Fruit fly (Drosophila melanogaster): Measurements from ENCODE around the gene CG5162.

CG5162 gene

DNA sequence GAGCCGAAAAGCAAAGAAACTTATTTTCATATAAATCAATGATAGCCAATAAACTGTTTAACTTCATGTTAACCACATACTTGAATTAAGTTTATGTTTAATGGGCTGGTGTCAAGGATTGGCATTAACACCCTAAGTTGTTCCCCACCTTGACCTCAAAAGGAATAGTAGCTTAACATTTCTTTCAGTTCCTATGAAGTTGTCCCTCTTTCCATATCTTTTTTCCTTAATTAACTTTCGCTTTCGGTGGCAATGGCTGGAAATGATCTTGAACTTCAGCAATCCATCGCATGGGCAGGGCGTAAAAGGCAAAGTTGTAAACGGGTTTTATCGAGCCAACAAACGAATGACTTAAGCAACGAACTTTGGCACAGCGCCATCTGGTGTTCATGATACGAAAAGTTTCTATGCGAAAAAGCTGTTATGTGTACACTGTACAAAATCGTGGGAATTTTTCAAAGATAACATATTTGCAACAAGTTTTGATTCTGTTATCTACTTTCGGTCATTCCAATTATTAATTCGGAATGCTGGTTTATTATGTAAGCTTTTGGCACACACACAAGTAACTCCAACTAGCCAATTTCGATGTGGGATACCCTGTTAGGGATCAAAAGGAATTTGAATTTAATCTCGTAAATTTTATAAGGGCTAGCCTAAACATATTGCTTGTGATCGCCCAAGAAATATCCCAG, 14.5 kb downstream of the CG5162 start (continued):
- TF ChIP-seq org-1 (GFP tag; optimal IDR thresholded peaks at IDR 0.05) (no peak), Eip74EF (GFP tag; optimal IDR thresholded peaks at IDR 0.05) (peak in 1 of 2 experiments; percentile 78), Aef1 (GFP tag; IDR thresholded peaks at IDR 0.05) (no peak), ewg (GFP tag; optimal IDR thresholded peaks at IDR 0.05) (no peak), br (optimal IDR thresholded peaks at IDR 0.05) (no peak), CG6765 (GFP tag; optimal IDR thresholded peaks at IDR 0.05) (no peak), Lpt (GFP tag; optimal IDR thresholded peaks at IDR 0.05) (no peak), dmrt99B (tag; optimal IDR thresholded peaks at IDR 0.05) (no peak), cas (GFP tag; IDR thresholded peaks at IDR 0.05) (no peak), CG17361 (GFP tag; IDR thresholded peaks at IDR 0.05) (no peak), CG43689 (GFP tag; IDR thresholded peaks at IDR 0.05) (no peak), Six4 (GFP tag; optimal IDR thresholded peaks at IDR 0.05) (no peak), Tbp (GFP tag; optimal IDR thresholded peaks at IDR 0.05) (no peak), ash1 (GFP tag; optimal IDR thresholded peaks at IDR 0.05) (no peak), Hr78 (GFP tag; optimal IDR thresholded peaks at IDR 0.05) (peak in 1 of 2 experiments; percentile 49), Mad (GFP tag; optimal IDR thresholded peaks at IDR 0.05) (peak; percentile 29), MTF-1 (GFP tag; optimal IDR thresholded peaks at IDR 0.05; ENCODE audit: borderline replicate concordance) (no peak), hbn (GFP tag; IDR thresholded peaks at IDR 0.05; ENCODE audit: partially characterized antibody) (no peak), ems (GFP tag; optimal IDR thresholded peaks at IDR 0.05) (no peak), CG16779 (GFP tag; IDR thresholded peaks at IDR 0.05) (no peak), CG13287 (GFP tag; IDR thresholded peaks at IDR 0.05; ENCODE audit: partially characterized antibody) (no peak), NC2β (GFP tag; optimal IDR thresholded peaks at IDR 0.05) (peak; percentile 44), ci (GFP tag; IDR thresholded peaks at IDR 0.05) (0 out of 3 replicates have a peak, but pooled peaks have one; percentile 52), CG9727 (GFP tag; optimal IDR thresholded peaks at IDR 0.05) (no peak), NK7.1 (GFP tag; optimal IDR thresholded peaks at IDR 0.05) (no peak), CG12769 (tag; optimal IDR thresholded peaks at IDR 0.05) (peak; percentile 25), slp2 (GFP tag; optimal IDR thresholded peaks at IDR 0.05) (peak; percentile 9), unpg (GFP tag; optimal IDR thresholded peaks at IDR 0.05) (peak; percentile 53), dmrt11E (tag; optimal IDR thresholded peaks at IDR 0.05) (peak; percentile 54), CG8924 (tag; optimal IDR thresholded peaks at IDR 0.05) (no peak), Sry-δ (GFP tag; optimal IDR thresholded peaks at IDR 0.05) (no peak), CoRest (tag; optimal IDR thresholded peaks at IDR 0.05) (peak; percentile 50), CG6813 (GFP tag; optimal IDR thresholded peaks at IDR 0.05) (no peak), CG1647 (GFP tag; optimal IDR thresholded peaks at IDR 0.05) (no peak), wek (GFP tag; optimal IDR thresholded peaks at IDR 0.05) (no peak), trem (tag; optimal IDR thresholded peaks at IDR 0.05) (no peak), klu (GFP tag; IDR thresholded peaks at IDR 0.05) (no peak), CG13296 (GFP tag; optimal IDR thresholded peaks at IDR 0.05) (no peak), CG16815 (GFP tag; optimal IDR thresholded peaks at IDR 0.05) (no peak), cato (GFP tag; optimal IDR thresholded peaks at IDR 0.05; ENCODE audit: borderline replicate concordance) (no peak), CG12236 (GFP tag; optimal IDR thresholded peaks at IDR 0.05) (no peak), Atf6 (GFP tag; IDR thresholded peaks at IDR 0.05) (no peak), Antp (GFP tag; optimal IDR thresholded peaks at IDR 0.05) (peak; percentile 42), CG1603 (tag; optimal IDR thresholded peaks at IDR 0.05) (no peak), Oaz (GFP tag; IDR thresholded peaks at IDR 0.05) (no peak), knrl (GFP tag; IDR thresholded peaks at IDR 0.05; ENCODE audit: partially characterized antibody) (no peak), Sox102F (GFP tag; optimal IDR thresholded peaks at IDR 0.05) (peak; percentile 28), CG17186 (GFP tag; optimal IDR thresholded peaks at IDR 0.05) (no peak), pzg (GFP tag; optimal IDR thresholded peaks at IDR 0.05) (no peak), H15 (GFP tag; IDR thresholded peaks at IDR 0.05) (no peak)
